Worm (Caenorhabditis elegans) whole organism, young adult: ENCODE measurements around the gene copb-2.

Experiments used
- B0019.2 ChIP-seq: fragments of 200-800 bp; sonication (Bioruptor generic); conservative IDR thresholded peaks from 2 replicates; pipeline ENCODE4 v1.3.6; 2022; ENCODE audit warnings: missing genetic modification reagents, missing genetic modification characterization, missing compliant biosample characterization
- B0261.1 ChIP-seq: sonication (generic microtip); optimal IDR thresholded peaks from 2 replicates; lab custom pipeline; 2016; ENCODE audit warnings: mild to moderate bottlenecking, missing genetic modification characterization, moderate library complexity, missing compliant biosample characterization
- D2030.7 ChIP-seq: fragments of 200-800 bp; sonication (Bioruptor generic); IDR thresholded peaks from 2 replicates; pipeline ENCODE4 v1.3.6; 2022; ENCODE audit warnings: missing genetic modification reagents, missing genetic modification characterization, missing compliant biosample characterization
- F23B12.7 ChIP-seq: sonication (generic microtip); optimal IDR thresholded peaks from 2 replicates; lab custom pipeline; 2017; ENCODE audit warnings: missing genetic modification characterization, mild to moderate bottlenecking, missing compliant biosample characterization, antibody characterized with exemption, moderate library complexity; ENCODE audit not compliant: insufficient read depth
- F49E8.2 ChIP-seq: sonication (generic microtip); optimal IDR thresholded peaks from 3 replicates; lab custom pipeline; 2017; ENCODE audit warnings: missing genetic modification characterization, mild to moderate bottlenecking, missing compliant biosample characterization, antibody characterized with exemption, moderate library complexity; ENCODE audit not compliant: insufficient read depth
- F52B5.7 ChIP-seq: sonication (generic microtip); optimal IDR thresholded peaks from 2 replicates; lab custom pipeline; 2016; ENCODE audit warnings: mild to moderate bottlenecking, missing genetic modification characterization, missing compliant biosample characterization
- F55B11.4 ChIP-seq: sonication (generic microtip); optimal IDR thresholded peaks from 2 replicates; lab custom pipeline; 2016; ENCODE audit warnings: missing compliant biosample characterization, missing genetic modification characterization, borderline replicate concordance; ENCODE audit not compliant: insufficient read depth
- T26A5.8 ChIP-seq: sonication (generic microtip); optimal IDR thresholded peaks from 2 replicates; lab custom pipeline; 2016; ENCODE audit warnings: missing genetic modification characterization, missing compliant biosample characterization
- Y53F4B.3 ChIP-seq: fragments of 200-800 bp; sonication (Bioruptor generic); IDR thresholded peaks from 2 replicates; pipeline ENCODE4 v1.3.6; 2022; ENCODE audit warnings: missing genetic modification reagents, missing genetic modification characterization, missing compliant biosample characterization
- Y56A3A.18 ChIP-seq: fragments of 200-800 bp; sonication (Bioruptor generic); IDR thresholded peaks from 2 replicates; pipeline ENCODE4 v1.3.6; 2022; ENCODE audit warnings: missing genetic modification reagents, missing genetic modification characterization, missing compliant biosample characterization
- Y67H2A.10 ChIP-seq: fragments of 200-800 bp; sonication (Bioruptor generic); conservative IDR thresholded peaks from 2 replicates; pipeline ENCODE4 v1.3.6; 2022; ENCODE audit warnings: missing genetic modification reagents, missing genetic modification characterization, missing compliant biosample characterization
- Y79H2A.3 ChIP-seq: fragments of 200-800 bp; sonication (Bioruptor generic); conservative IDR thresholded peaks from 2 replicates; pipeline ENCODE4 v1.3.6; 2022; ENCODE audit warnings: missing genetic modification reagents, missing genetic modification characterization, missing compliant biosample characterization
- Y95B8A.8 ChIP-seq: fragments of 200-800 bp; sonication (Bioruptor generic); IDR thresholded peaks from 2 replicates; pipeline ENCODE4 v1.3.6; 2022; ENCODE audit warnings: missing genetic modification reagents, missing genetic modification characterization, missing compliant biosample characterization
- ama-1 ChIP-seq, 3 experiments: fragments of 150-350 bp in 1 of 3; sonication (generic microtip) in 2 of 3; optimal IDR thresholded peaks; 2 replicates each; lab custom pipeline; 2014 to 2018; ENCODE audit warnings: missing biosample characterization in 2 of 3, missing genetic modification characterization in 2 of 3, missing genetic modification reagents in 2 of 3
- atf-7 ChIP-seq: sonication (generic microtip); optimal IDR thresholded peaks from 2 replicates; lab custom pipeline; 2017; ENCODE audit warnings: mild to moderate bottlenecking, missing genetic modification characterization, missing compliant biosample characterization
- athp-1 ChIP-seq: sonication (generic microtip); optimal IDR thresholded peaks from 2 replicates; lab custom pipeline; 2017; ENCODE audit warnings: mild to moderate bottlenecking, missing genetic modification characterization, missing compliant biosample characterization
- attf-6 ChIP-seq: fragments of 200-800 bp; sonication (Bioruptor generic); IDR thresholded peaks from 2 replicates; pipeline ENCODE4 v1.3.6; 2022; ENCODE audit warnings: missing genetic modification reagents, missing genetic modification characterization, missing compliant biosample characterization
- ccch-3 ChIP-seq: fragments of 200-800 bp; sonication (Bioruptor generic); optimal IDR thresholded peaks from 2 replicates; lab custom pipeline; 2018; ENCODE audit warnings: mild to moderate bottlenecking, missing genetic modification characterization, missing compliant biosample characterization
- cebp-1 ChIP-seq, 2 experiments: fragments of 200-800 bp in 1 of 2; sonication (Bioruptor generic) in 1 of 2; sonication (generic microtip) in 1 of 2; IDR thresholded peaks in 1 of 2; optimal IDR thresholded peaks in 1 of 2; 2 replicates each; pipeline versions ENCODE4 v1.3.6 to Lab custom; 2017 to 2022; ENCODE audit warnings: missing compliant biosample characterization in 2 of 2, missing genetic modification characterization in 2 of 2, mild to moderate bottlenecking in 1 of 2, missing genetic modification reagents in 1 of 2, moderate library complexity in 1 of 2
- cebp-2 ChIP-seq: fragments of 200-800 bp; sonication (Bioruptor generic); IDR thresholded peaks from 2 replicates; pipeline ENCODE4 v1.3.6; 2022; ENCODE audit warnings: missing genetic modification characterization, missing compliant biosample characterization
- ceh-100 ChIP-seq: fragments of 200-800 bp; sonication (Bioruptor generic); IDR thresholded peaks from 2 replicates; pipeline ENCODE4 v1.3.6; 2022; ENCODE audit warnings: missing genetic modification reagents, missing genetic modification characterization, missing compliant biosample characterization
- ceh-27 ChIP-seq: fragments of 200-800 bp; sonication (Bioruptor generic); optimal IDR thresholded peaks from 2 replicates; lab custom pipeline; 2018; ENCODE audit warnings: mild to moderate bottlenecking, missing genetic modification characterization, moderate library complexity, missing compliant biosample characterization
- ceh-40 ChIP-seq: fragments of 200-800 bp; sonication (Bioruptor generic); IDR thresholded peaks from 2 replicates; pipeline ENCODE4 v1.3.6; 2022; ENCODE audit warnings: missing genetic modification characterization, missing compliant biosample characterization
- die-1 ChIP-seq: sonication (generic microtip); optimal IDR thresholded peaks from 2 replicates; lab custom pipeline; 2016; ENCODE audit warnings: missing genotype, mild to moderate bottlenecking, missing genetic modification characterization, missing compliant biosample characterization
- dpff-1 ChIP-seq: sonication (generic microtip); optimal IDR thresholded peaks from 2 replicates; lab custom pipeline; 2017; ENCODE audit warnings: mild to moderate bottlenecking, missing genetic modification characterization, missing compliant biosample characterization
- egl-18 ChIP-seq: fragments of 200-800 bp; sonication (Bioruptor generic); IDR thresholded peaks from 2 replicates; pipeline ENCODE4 v1.3.6; 2022; ENCODE audit warnings: missing genetic modification reagents, missing genetic modification characterization, missing compliant biosample characterization
- egl-44 ChIP-seq: fragments of 200-800 bp; sonication (Bioruptor generic); IDR thresholded peaks from 2 replicates; pipeline ENCODE4 v1.3.6; 2022; ENCODE audit warnings: missing genetic modification reagents, missing genetic modification characterization, missing compliant biosample characterization
- fkh-3 ChIP-seq: sonication (generic microtip); optimal IDR thresholded peaks from 2 replicates; lab custom pipeline; 2016; ENCODE audit warnings: mild to moderate bottlenecking, missing genetic modification characterization, missing compliant biosample characterization
- hlh-26 ChIP-seq: fragments of 200-800 bp; sonication (Bioruptor generic); conservative IDR thresholded peaks from 2 replicates; pipeline ENCODE4 v1.3.6; 2022; ENCODE audit warnings: missing genetic modification reagents, missing genetic modification characterization, missing compliant biosample characterization
- hmg-20 ChIP-seq: fragments of 200-800 bp; sonication (Bioruptor generic); IDR thresholded peaks from 2 replicates; pipeline ENCODE4 v1.3.6; 2022; ENCODE audit warnings: missing genetic modification reagents, missing genetic modification characterization, missing compliant biosample characterization
- lin-26 ChIP-seq: fragments of 200-800 bp; sonication (Bioruptor generic); IDR thresholded peaks from 2 replicates; pipeline ENCODE4 v1.3.6; 2022; ENCODE audit warnings: missing genetic modification reagents, missing genetic modification characterization, missing compliant biosample characterization
- lsl-1 ChIP-seq: fragments of 200-800 bp; sonication (Bioruptor generic); optimal IDR thresholded peaks from 2 replicates; lab custom pipeline; 2018; ENCODE audit warnings: mild to moderate bottlenecking, missing genetic modification characterization, moderate library complexity, missing compliant biosample characterization
- madf-3 ChIP-seq: fragments of 200-800 bp; sonication (Bioruptor generic); IDR thresholded peaks from 2 replicates; pipeline ENCODE4 v1.3.6; 2022; ENCODE audit warnings: missing genetic modification reagents, missing genetic modification characterization, missing compliant biosample characterization
- madf-8 ChIP-seq: fragments of 200-800 bp; sonication (Bioruptor generic); conservative IDR thresholded peaks from 2 replicates; pipeline ENCODE4 v1.3.6; 2022; ENCODE audit warnings: missing genetic modification reagents, missing genetic modification characterization, missing compliant biosample characterization
- mcd-1 ChIP-seq: fragments of 200-800 bp; sonication (Bioruptor generic); IDR thresholded peaks from 2 replicates; pipeline ENCODE4 v1.3.6; 2022; ENCODE audit warnings: missing genetic modification reagents, missing genetic modification characterization, missing compliant biosample characterization
- mel-28 ChIP-seq: sonication (generic microtip); optimal IDR thresholded peaks from 2 replicates; lab custom pipeline; 2016; ENCODE audit warnings: borderline replicate concordance, mild to moderate bottlenecking, missing genetic modification characterization, missing compliant biosample characterization
- nhr-27 ChIP-seq: fragments of 200-800 bp; sonication (Bioruptor generic); optimal IDR thresholded peaks from 2 replicates; lab custom pipeline; 2018; ENCODE audit warnings: mild to moderate bottlenecking, missing genetic modification characterization, moderate library complexity, missing compliant biosample characterization
- nhr-80 ChIP-seq: sonication (generic microtip); optimal IDR thresholded peaks from 2 replicates; lab custom pipeline; 2016; ENCODE audit warnings: missing genetic modification characterization, missing compliant biosample characterization
- rcor-1 ChIP-seq: fragments of 200-800 bp; sonication (Bioruptor generic); IDR thresholded peaks from 2 replicates; pipeline ENCODE4 v1.3.6; 2022; ENCODE audit warnings: missing genetic modification reagents, missing genetic modification characterization, missing compliant biosample characterization
- rec-8 ChIP-seq, 2 experiments: sonication (generic microtip); optimal IDR thresholded peaks; 2 replicates each; lab custom pipeline; 2016; ENCODE audit warnings: mild to moderate bottlenecking in 2 of 2, missing genetic modification characterization in 2 of 2, missing genetic modification reagents in 2 of 2, missing genotype in 2 of 2, missing biosample characterization in 1 of 2, missing compliant biosample characterization in 1 of 2, moderate library complexity in 1 of 2
- repo-1 ChIP-seq: sonication (generic microtip); optimal IDR thresholded peaks from 2 replicates; lab custom pipeline; 2017; ENCODE audit warnings: mild to moderate bottlenecking, missing genetic modification characterization, missing compliant biosample characterization
- snpc-3.4 ChIP-seq: sonication (generic microtip); optimal IDR thresholded peaks from 2 replicates; lab custom pipeline; 2017; ENCODE audit warnings: missing genetic modification characterization, mild to moderate bottlenecking, missing compliant biosample characterization, antibody characterized with exemption, moderate library complexity, missing genotype, missing genetic modification reagents
- somi-1 ChIP-seq: fragments of 200-800 bp; sonication (Bioruptor generic); optimal IDR thresholded peaks from 2 replicates; lab custom pipeline; 2018; ENCODE audit warnings: mild to moderate bottlenecking, missing genetic modification characterization, missing compliant biosample characterization
- tlf-1 ChIP-seq: fragments of 200-800 bp; sonication (Bioruptor generic); optimal IDR thresholded peaks from 2 replicates; lab custom pipeline; 2018; ENCODE audit warnings: mild to moderate bottlenecking, missing genetic modification characterization, missing compliant biosample characterization
- unc-130 ChIP-seq: sonication (generic microtip); optimal IDR thresholded peaks from 2 replicates; lab custom pipeline; 2016; ENCODE audit warnings: missing genetic modification reagents, missing genetic modification characterization, missing compliant biosample characterization
- zfh-2 ChIP-seq: fragments of 200-800 bp; sonication (Bioruptor generic); conservative IDR thresholded peaks from 2 replicates; pipeline ENCODE4 v1.3.6; 2022; ENCODE audit warnings: missing genetic modification reagents, missing genetic modification characterization, missing compliant biosample characterization
- zim-3 ChIP-seq: sonication (generic microtip); optimal IDR thresholded peaks from 2 replicates; lab custom pipeline; 2017; ENCODE audit warnings: mild to moderate bottlenecking, missing genetic modification characterization, moderate library complexity, missing compliant biosample characterization
- ztf-26 ChIP-seq: sonication (generic microtip); optimal IDR thresholded peaks from 2 replicates; lab custom pipeline; 2017; ENCODE audit warnings: missing genetic modification characterization, missing compliant biosample characterization

Gene copb-2

ce11 chrIV:9438753-9439152, 20.8 kb upstream of the copb-2 start:
- TF ChIP-seq F23B12.7 (tag; lab: Kevin White, UChicago): no peak
- no peak for TF ChIP-seq unc-130 (GFP tag; lab: Kevin White, UChicago)
- no peak for TF ChIP-seq egl-18 (GFP tag; lab: Robert Waterston, UW)
- TF ChIP-seq athp-1 (tag; lab: Kevin White, UChicago): peak; percentile 24
- peak; percentile 89 for TF ChIP-seq ama-1 (optimal IDR thresholded peaks at IDR 0.05; lab: Kevin White, UChicago)
- no peak for TF ChIP-seq ama-1 (GFP tag; optimal IDR thresholded peaks at IDR 0.05; lab: Kevin White, UChicago)
- TF ChIP-seq F52B5.7: no peak
- TF ChIP-seq die-1: peak; percentile 32
- TF ChIP-seq B0019.2 (GFP tag; lab: Robert Waterston, UW): no peak
- peak; percentile 83 for TF ChIP-seq Y56A3A.18
- no peak for TF ChIP-seq Y67H2A.10 (GFP tag; lab: Robert Waterston, UW)
- no peak for TF ChIP-seq D2030.7 (GFP tag; lab: Robert Waterston, UW)
- no peak for TF ChIP-seq zfh-2 (GFP tag; lab: Robert Waterston, UW)
- TF ChIP-seq F55B11.4 (tag; lab: Kevin White, UChicago): no peak
- TF ChIP-seq lsl-1 (GFP tag; lab: Kevin White, UChicago): peak; percentile 6
- peak; percentile 12 for TF ChIP-seq snpc-3.4 (tag; lab: Kevin White, UChicago)
- TF ChIP-seq ceh-100 (GFP tag; lab: Robert Waterston, UW): no peak
- TF ChIP-seq ceh-27 (GFP tag; lab: Kevin White, UChicago): no peak
- TF ChIP-seq cebp-2: no peak
- TF ChIP-seq mcd-1: no peak
- peak; percentile 76 for TF ChIP-seq lin-26 (GFP tag; lab: Robert Waterston, UW)
- TF ChIP-seq hlh-26 (GFP tag; lab: Robert Waterston, UW): no peak
- TF ChIP-seq nhr-80 (tag; lab: Kevin White, UChicago): peak; percentile 22
- peak; percentile 23 for TF ChIP-seq atf-7 (tag; lab: Kevin White, UChicago)
- no peak for TF ChIP-seq ceh-40 (GFP tag; lab: Robert Waterston, UW)
- peak; percentile 53; the same call in 1 of the 2 replicates for TF ChIP-seq hmg-20 (GFP tag; lab: Robert Waterston, UW)
- no peak for TF ChIP-seq ccch-3
- no peak for TF ChIP-seq rcor-1 (GFP tag; lab: Robert Waterston, UW)
- no peak for TF ChIP-seq egl-44 (GFP tag; lab: Robert Waterston, UW)
- no peak for TF ChIP-seq dpff-1 (tag; lab: Kevin White, UChicago)
- peak; percentile 77 for TF ChIP-seq attf-6 (GFP tag; lab: Robert Waterston, UW)
- TF ChIP-seq somi-1 (GFP tag; lab: Kevin White, UChicago): no peak
- no peak for TF ChIP-seq nhr-27
- no peak for TF ChIP-seq rec-8 (tag; optimal IDR thresholded peaks at IDR 0.05; lab: Kevin White, UChicago)
- peak; percentile 57 for TF ChIP-seq ztf-26 (tag; lab: Kevin White, UChicago)
- no peak for TF ChIP-seq zim-3 (tag; lab: Kevin White, UChicago)
- TF ChIP-seq fkh-3 (tag; lab: Kevin White, UChicago): no peak
- TF ChIP-seq B0261.1 (tag; lab: Kevin White, UChicago): no peak
- peak; percentile 92 for TF ChIP-seq repo-1 (tag; lab: Kevin White, UChicago)
- no peak for TF ChIP-seq Y79H2A.3
- peak; percentile 86 for TF ChIP-seq tlf-1 (GFP tag; lab: Kevin White, UChicago)
- TF ChIP-seq Y53F4B.3 (GFP tag; lab: Robert Waterston, UW): no peak
- peak; percentile 80 for TF ChIP-seq madf-3 (GFP tag; lab: Robert Waterston, UW)
- peak; percentile 88 for TF ChIP-seq Y95B8A.8 (GFP tag; lab: Robert Waterston, UW)
- TF ChIP-seq F49E8.2 (tag; lab: Kevin White, UChicago): no peak
- no peak for TF ChIP-seq mel-28
- no peak for TF ChIP-seq cebp-1 (GFP tag; IDR thresholded peaks at IDR 0.05; lab: Robert Waterston, UW)
- peak; percentile 34 for TF ChIP-seq cebp-1 (tag; optimal IDR thresholded peaks at IDR 0.05; lab: Kevin White, UChicago)
- TF ChIP-seq madf-8 (GFP tag; lab: Robert Waterston, UW): no peak
- TF ChIP-seq T26A5.8 (tag; lab: Kevin White, UChicago): no peak
